Worm (Caenorhabditis elegans) whole organism, L3 larva: ENCODE measurements around the gene hmp-1.

Experiments used
- R02D3.7 ChIP-seq: fragments of 150-350 bp; optimal IDR thresholded peaks from 2 replicates; lab custom pipeline; 2014; ENCODE audit warnings: missing biosample characterization, missing genetic modification characterization
- aly-2 ChIP-seq: fragments of 150-350 bp; optimal IDR thresholded peaks from 2 replicates; lab custom pipeline; 2014; ENCODE audit warnings: missing biosample characterization, missing genetic modification characterization
- ama-1 ChIP-seq: fragments of 150-350 bp; optimal IDR thresholded peaks from 2 replicates; lab custom pipeline; 2018
- ceh-16 ChIP-seq: sonication (generic microtip); optimal IDR thresholded peaks from 2 replicates; lab custom pipeline; 2017; ENCODE audit warnings: missing biosample characterization, missing genetic modification characterization
- ceh-82 ChIP-seq: fragments of 150-350 bp; optimal IDR thresholded peaks from 2 replicates; lab custom pipeline; 2014; ENCODE audit warnings: missing biosample characterization, missing genetic modification characterization
- daf-12 ChIP-seq: fragments of 150-350 bp; optimal IDR thresholded peaks from 2 replicates; lab custom pipeline; 2014; ENCODE audit warnings: missing biosample characterization, missing genetic modification reagents, missing genetic modification characterization
- egl-5 ChIP-seq: fragments of 150-350 bp; optimal IDR thresholded peaks from 2 replicates; lab custom pipeline; 2017; ENCODE audit warnings: missing biosample characterization, missing genetic modification reagents, missing genetic modification characterization, inconsistent platforms
- elt-2 ChIP-seq: sonication (generic microtip); optimal IDR thresholded peaks from 2 replicates; lab custom pipeline; 2016; ENCODE audit warnings: missing genetic modification reagents, mild to moderate bottlenecking, missing genetic modification characterization, missing compliant biosample characterization
- elt-3 ChIP-seq, 3 experiments: fragments of 150-350 bp in 1 of 3; sonication (generic microtip) in 2 of 3; optimal IDR thresholded peaks; 2 replicates in 2 of 3; 4 replicates in 1 of 3; lab custom pipeline; 2014 to 2017; ENCODE audit warnings: missing biosample characterization in 3 of 3, missing genetic modification characterization in 3 of 3
- eor-1 ChIP-seq, 2 experiments: fragments of 150-350 bp; optimal IDR thresholded peaks; 2 replicates each; lab custom pipeline; 2014 to 2018; ENCODE audit warnings: missing biosample characterization in 2 of 2, missing genetic modification characterization in 2 of 2
- fkh-10 ChIP-seq: sonication (generic microtip); optimal IDR thresholded peaks from 2 replicates; lab custom pipeline; 2017; ENCODE audit warnings: missing biosample characterization, missing genetic modification reagents, missing genetic modification characterization
- fkh-2 ChIP-seq: fragments of 150-350 bp; optimal IDR thresholded peaks from 2 replicates; lab custom pipeline; 2014; ENCODE audit warnings: missing biosample characterization, missing genetic modification reagents, missing genetic modification characterization
- fos-1 ChIP-seq: fragments of 150-350 bp; optimal IDR thresholded peaks from 2 replicates; lab custom pipeline; 2014; ENCODE audit warnings: missing biosample characterization, missing genetic modification characterization
- jun-1 ChIP-seq: fragments of 150-350 bp; optimal IDR thresholded peaks from 2 replicates; lab custom pipeline; 2014; ENCODE audit warnings: missing biosample characterization, missing genetic modification reagents, missing genetic modification characterization
- lin-15B ChIP-seq: fragments of 150-350 bp; optimal IDR thresholded peaks from 2 replicates; lab custom pipeline; 2014; ENCODE audit warnings: missing biosample characterization, missing genetic modification characterization
- lin-39 ChIP-seq: fragments of 150-350 bp; optimal IDR thresholded peaks from 2 replicates; lab custom pipeline; 2018; ENCODE audit warnings: missing biosample characterization, missing genetic modification reagents, missing genetic modification characterization
- lsy-12 ChIP-seq: sonication (generic microtip); optimal IDR thresholded peaks from 2 replicates; lab custom pipeline; 2016; ENCODE audit warnings: mild to moderate bottlenecking, missing genetic modification characterization, missing compliant biosample characterization
- mdl-1 ChIP-seq: fragments of 150-350 bp; optimal IDR thresholded peaks from 2 replicates; lab custom pipeline; 2014; ENCODE audit warnings: missing biosample characterization, missing genetic modification characterization
- mml-1 ChIP-seq: fragments of 150-350 bp; sonication (generic microtip); optimal IDR thresholded peaks from 3 replicates; lab custom pipeline; 2014; ENCODE audit warnings: missing biosample characterization, missing genetic modification characterization
- nfya-1 ChIP-seq: sonication (generic microtip); optimal IDR thresholded peaks from 2 replicates; lab custom pipeline; 2017; ENCODE audit warnings: missing genetic modification characterization, mild to moderate bottlenecking, missing compliant biosample characterization, antibody characterized with exemption, moderate library complexity; ENCODE audit not compliant: insufficient read depth
- nhr-11 ChIP-seq: fragments of 150-350 bp; optimal IDR thresholded peaks from 2 replicates; lab custom pipeline; 2014; ENCODE audit warnings: missing biosample characterization, missing genetic modification characterization
- nhr-12 ChIP-seq: fragments of 150-350 bp; optimal IDR thresholded peaks from 2 replicates; lab custom pipeline; 2014; ENCODE audit warnings: missing biosample characterization, missing genetic modification characterization
- nhr-23 ChIP-seq: fragments of 150-350 bp; optimal IDR thresholded peaks from 2 replicates; lab custom pipeline; 2014; ENCODE audit warnings: missing biosample characterization, missing genetic modification reagents, missing genetic modification characterization
- nhr-28 ChIP-seq: fragments of 150-350 bp; optimal IDR thresholded peaks from 2 replicates; lab custom pipeline; 2014; ENCODE audit warnings: missing biosample characterization, missing genetic modification characterization
- nhr-67 ChIP-seq: fragments of 150-350 bp; optimal IDR thresholded peaks from 2 replicates; lab custom pipeline; 2014; ENCODE audit warnings: missing biosample characterization, missing genetic modification characterization
- pha-4 ChIP-seq: fragments of 150-350 bp; optimal IDR thresholded peaks from 2 replicates; lab custom pipeline; 2014; ENCODE audit warnings: missing biosample characterization, missing genetic modification reagents, missing genetic modification characterization
- pqm-1 ChIP-seq: fragments of 150-350 bp; optimal IDR thresholded peaks from 2 replicates; lab custom pipeline; 2017; ENCODE audit warnings: missing biosample characterization, missing genetic modification characterization, inconsistent platforms
- sea-2 ChIP-seq: fragments of 150-350 bp; sonication (generic microtip); optimal IDR thresholded peaks from 4 replicates; lab custom pipeline; 2014; ENCODE audit warnings: missing biosample characterization, missing genetic modification reagents, missing genetic modification characterization
- skn-1 ChIP-seq: fragments of 150-350 bp; optimal IDR thresholded peaks from 2 replicates; lab custom pipeline; 2014; ENCODE audit warnings: missing biosample characterization, missing genetic modification characterization
- snpc-4 ChIP-seq: fragments of 150-350 bp; optimal IDR thresholded peaks from 2 replicates; lab custom pipeline; 2014; ENCODE audit warnings: missing biosample characterization, missing genetic modification characterization
- tbx-2 ChIP-seq: sonication (generic microtip); optimal IDR thresholded peaks from 2 replicates; lab custom pipeline; 2016; ENCODE audit warnings: mild to moderate bottlenecking, missing genetic modification characterization, missing compliant biosample characterization
- zag-1 ChIP-seq: fragments of 150-350 bp; optimal IDR thresholded peaks from 2 replicates; lab custom pipeline; 2014; ENCODE audit warnings: missing biosample characterization, missing genetic modification characterization
- ztf-11 ChIP-seq: fragments of 150-350 bp; optimal IDR thresholded peaks from 2 replicates; lab custom pipeline; 2014; ENCODE audit warnings: missing biosample characterization, missing genetic modification characterization
- ztf-4 ChIP-seq: fragments of 150-350 bp; optimal IDR thresholded peaks from 2 replicates; lab custom pipeline; 2014; ENCODE audit warnings: missing biosample characterization, missing genetic modification characterization

hmp-1 gene

ce11 chrV:11823978-11824377, 21.7 kb upstream of the hmp-1 start (continued):
- TF ChIP-seq aly-2 (tag; lab: Kevin White, UChicago) (no peak), nhr-67 (tag; lab: Kevin White, UChicago) (no peak), sea-2 (GFP tag; lab: Kevin White, UChicago) (no peak), lin-39 (peak; percentile 77)

- TF ChIP-seq lsy-12 (tag; lab: Kevin White, UChicago) (no peak), jun-1 (tag; lab: Kevin White, UChicago) (no peak), elt-2 (tag; lab: Kevin White, UChicago) (peak; percentile 51), pqm-1 (tag; lab: Kevin White, UChicago) (no peak)
These were observed 20.0 kb upstream of the hmp-1 start, which contains the start of gene D2023.4 for ce11 chrV:11825662-11826061. TSS of gene D2023.4 (minus strand) at chrV:11825762.

ce11 chrV:11826967-11827366, 18.7 kb upstream of the hmp-1 start, which contains the start of the genes mpst-1 and D2023.6:
TSS of gene mpst-1 (minus strand) at chrV:11827067.
TSS of gene D2023.6 (plus strand) at chrV:11827354.
- no peak for TF ChIP-seq ceh-82 (tag; lab: Kevin White, UChicago)
- TF ChIP-seq nhr-67 (tag; lab: Kevin White, UChicago) = no peak
- TF ChIP-seq elt-2 (tag; lab: Kevin White, UChicago) = no peak
- no peak for TF ChIP-seq fkh-2 (tag; lab: Kevin White, UChicago)
- no peak for TF ChIP-seq nhr-28 (tag; lab: Kevin White, UChicago)
- TF ChIP-seq lin-39 = no peak
- no peak for TF ChIP-seq ceh-16
- TF ChIP-seq jun-1 (tag; lab: Kevin White, UChicago) = no peak
- TF ChIP-seq nhr-12 (tag; lab: Kevin White, UChicago) = no peak
- peak; percentile 3 for TF ChIP-seq nhr-23
- peak; percentile 37 for TF ChIP-seq nfya-1 (tag; lab: Kevin White, UChicago)

ce11 chrV:11829282-11829681, 16.4 kb upstream of the hmp-1 start, which contains the start of gene col-158:
TSS of gene col-158 (plus strand) at chrV:11829582.
- TF ChIP-seq lsy-12 (tag; lab: Kevin White, UChicago) (no peak), daf-12 (tag; lab: Kevin White, UChicago) (no peak), tbx-2 (tag; lab: Kevin White, UChicago) (no peak), nhr-11 (tag; lab: Kevin White, UChicago) (no peak), nfya-1 (tag; lab: Kevin White, UChicago) (no peak), snpc-4 (tag; lab: Kevin White, UChicago) (no peak)

ce11 chrV:11833319-11833718, 12.4 kb upstream of the hmp-1 start, which contains the start of gene pho-8:
TSS of gene pho-8 (plus strand) at chrV:11833619.
- TF ChIP-seq ztf-11 (tag; lab: Kevin White, UChicago) (no peak), nhr-11 (tag; lab: Kevin White, UChicago) (no peak), nhr-67 (tag; lab: Kevin White, UChicago) (no peak), ceh-82 (tag; lab: Kevin White, UChicago) (no peak), elt-2 (tag; lab: Kevin White, UChicago) (no peak), daf-12 (tag; lab: Kevin White, UChicago) (no peak), zag-1 (tag; lab: Kevin White, UChicago) (no peak), R02D3.7 (tag; lab: Kevin White, UChicago) (no peak), snpc-4 (tag; lab: Kevin White, UChicago) (no peak), mml-1 (tag; lab: Kevin White, UChicago) (no peak), fos-1 (tag; lab: Kevin White, UChicago) (no peak), lsy-12 (tag; lab: Kevin White, UChicago) (no peak), mdl-1 (no peak), lin-15B (tag; lab: Kevin White, UChicago) (no peak), tbx-2 (tag; lab: Kevin White, UChicago) (no peak), nfya-1 (tag; lab: Kevin White, UChicago) (no peak)
- TF ChIP-seq, all 47 proteins: peak for 0

ce11 chrV:11836073-11836472, 9.6 kb upstream of the hmp-1 start, which contains the start of gene R13H4.2:
TSS of gene R13H4.2 (plus strand) at chrV:11836391.
- no peak for TF ChIP-seq mdl-1
- TF ChIP-seq ama-1 = no peak
- no peak for TF ChIP-seq skn-1 (tag; lab: Kevin White, UChicago)

- TF ChIP-seq eor-1 (tag; optimal IDR thresholded peaks at IDR 0.05; lab: Kevin White, UChicago) (no peak), nhr-23 (no peak), jun-1 (tag; lab: Kevin White, UChicago) (no peak), aly-2 (tag; lab: Kevin White, UChicago) (no peak), egl-5 (no peak), R02D3.7 (tag; lab: Kevin White, UChicago) (no peak), skn-1 (tag; lab: Kevin White, UChicago) (no peak), fos-1 (tag; lab: Kevin White, UChicago) (no peak), zag-1 (tag; lab: Kevin White, UChicago) (no peak), elt-3 (tag; optimal IDR thresholded peaks at IDR 0.05; lab: Kevin White, UChicago) (no peak), fkh-10 (no peak), ztf-4 (tag; lab: Kevin White, UChicago) (no peak), pha-4 (tag; lab: Kevin White, UChicago) (no peak), lin-39 (no peak), lsy-12 (tag; lab: Kevin White, UChicago) (no peak)
These were observed 6.5 kb upstream of the hmp-1 start, which contains the start of gene idpb-5 for ce11 chrV:11839220-11839619. TSS of gene idpb-5 (plus strand) at chrV:11839520.
